Worm (Caenorhabditis elegans) whole organism, young adult: Measurements from ENCODE around the gene jkk-1.

Source experiments
- F10E7.11 ChIP-seq: sonication (generic microtip); optimal IDR thresholded peaks from 2 replicates; lab custom pipeline; 2017; ENCODE audit warnings: mild to moderate bottlenecking, missing genetic modification characterization, moderate library complexity, missing compliant biosample characterization
- F22D6.2 ChIP-seq: sonication (generic microtip); optimal IDR thresholded peaks from 2 replicates; lab custom pipeline; 2016; ENCODE audit warnings: mild to moderate bottlenecking, missing genetic modification characterization, missing compliant biosample characterization
- F23B12.7 ChIP-seq: sonication (generic microtip); optimal IDR thresholded peaks from 2 replicates; lab custom pipeline; 2017; ENCODE audit warnings: missing genetic modification characterization, mild to moderate bottlenecking, missing compliant biosample characterization, antibody characterized with exemption, moderate library complexity; ENCODE audit not compliant: insufficient read depth
- F55B11.4 ChIP-seq: sonication (generic microtip); optimal IDR thresholded peaks from 2 replicates; lab custom pipeline; 2016; ENCODE audit warnings: missing compliant biosample characterization, missing genetic modification characterization, borderline replicate concordance; ENCODE audit not compliant: insufficient read depth
- F57A8.1 ChIP-seq: fragments of 200-800 bp; sonication (Bioruptor generic); optimal IDR thresholded peaks from 2 replicates; lab custom pipeline; 2018; ENCODE audit warnings: mild to moderate bottlenecking, missing genetic modification characterization, moderate library complexity, missing compliant biosample characterization
- K11D2.4 ChIP-seq: fragments of 200-800 bp; sonication (Bioruptor generic); IDR thresholded peaks from 2 replicates; pipeline ENCODE4 v1.3.6; 2022; ENCODE audit warnings: missing genetic modification reagents, missing genetic modification characterization, missing compliant biosample characterization
- Y53G8AR.9 ChIP-seq: fragments of 200-800 bp; sonication (Bioruptor generic); conservative IDR thresholded peaks from 2 replicates; pipeline ENCODE4 v1.3.6; 2022; ENCODE audit warnings: missing genetic modification reagents, missing genetic modification characterization, missing compliant biosample characterization
- Y56A3A.18 ChIP-seq: fragments of 200-800 bp; sonication (Bioruptor generic); IDR thresholded peaks from 2 replicates; pipeline ENCODE4 v1.3.6; 2022; ENCODE audit warnings: missing genetic modification reagents, missing genetic modification characterization, missing compliant biosample characterization
- atf-7 ChIP-seq: sonication (generic microtip); optimal IDR thresholded peaks from 2 replicates; lab custom pipeline; 2017; ENCODE audit warnings: mild to moderate bottlenecking, missing genetic modification characterization, missing compliant biosample characterization
- cebp-1 ChIP-seq, 2 experiments: fragments of 200-800 bp in 1 of 2; sonication (Bioruptor generic) in 1 of 2; sonication (generic microtip) in 1 of 2; IDR thresholded peaks in 1 of 2; optimal IDR thresholded peaks in 1 of 2; 2 replicates each; pipeline versions ENCODE4 v1.3.6 to Lab custom; 2017 to 2022; ENCODE audit warnings: missing compliant biosample characterization in 2 of 2, missing genetic modification characterization in 2 of 2, mild to moderate bottlenecking in 1 of 2, missing genetic modification reagents in 1 of 2, moderate library complexity in 1 of 2
- ceh-40 ChIP-seq: fragments of 200-800 bp; sonication (Bioruptor generic); IDR thresholded peaks from 2 replicates; pipeline ENCODE4 v1.3.6; 2022; ENCODE audit warnings: missing genetic modification characterization, missing compliant biosample characterization
- die-1 ChIP-seq: sonication (generic microtip); optimal IDR thresholded peaks from 2 replicates; lab custom pipeline; 2016; ENCODE audit warnings: missing genotype, mild to moderate bottlenecking, missing genetic modification characterization, missing compliant biosample characterization
- dpff-1 ChIP-seq: sonication (generic microtip); optimal IDR thresholded peaks from 2 replicates; lab custom pipeline; 2017; ENCODE audit warnings: mild to moderate bottlenecking, missing genetic modification characterization, missing compliant biosample characterization
- dpl-1 ChIP-seq: fragments of 150-350 bp; optimal IDR thresholded peaks from 2 replicates; lab custom pipeline; 2014; ENCODE audit warnings: missing biosample characterization, missing genetic modification reagents, missing genetic modification characterization
- egl-44 ChIP-seq: fragments of 200-800 bp; sonication (Bioruptor generic); IDR thresholded peaks from 2 replicates; pipeline ENCODE4 v1.3.6; 2022; ENCODE audit warnings: missing genetic modification reagents, missing genetic modification characterization, missing compliant biosample characterization
- egrh-3 ChIP-seq: fragments of 200-800 bp; sonication (Bioruptor generic); IDR thresholded peaks from 2 replicates; pipeline ENCODE4 v1.3.6; 2022; ENCODE audit warnings: missing genetic modification reagents, missing genetic modification characterization, missing compliant biosample characterization
- him-1 ChIP-seq: sonication (generic microtip); optimal IDR thresholded peaks from 2 replicates; lab custom pipeline; 2016; ENCODE audit warnings: missing genotype, missing genetic modification reagents, missing genetic modification characterization, missing compliant biosample characterization
- hlh-12 ChIP-seq: sonication (generic microtip); optimal IDR thresholded peaks from 2 replicates; lab custom pipeline; 2016; ENCODE audit warnings: missing genetic modification characterization, missing compliant biosample characterization
- hrde-1 ChIP-seq: sonication (generic microtip); optimal IDR thresholded peaks from 2 replicates; lab custom pipeline; 2016; ENCODE audit warnings: missing genetic modification characterization, mild to moderate bottlenecking, missing compliant biosample characterization, moderate library complexity, missing genotype, missing genetic modification reagents, borderline replicate concordance
- lag-1 ChIP-seq: fragments of 200-800 bp; sonication (Bioruptor generic); IDR thresholded peaks from 2 replicates; pipeline ENCODE4 v1.3.6; 2022; ENCODE audit warnings: missing genetic modification reagents, missing genetic modification characterization, missing compliant biosample characterization
- let-607 ChIP-seq, 2 experiments: fragments of 200-800 bp in 1 of 2; sonication (Bioruptor generic) in 1 of 2; sonication (generic microtip) in 1 of 2; optimal IDR thresholded peaks; 2 replicates each; lab custom pipeline; 2016 to 2018; ENCODE audit warnings: mild to moderate bottlenecking in 2 of 2, missing compliant biosample characterization in 2 of 2, missing genetic modification characterization in 2 of 2, moderate library complexity in 2 of 2, missing genotype in 1 of 2
- lin-40 ChIP-seq: sonication (generic microtip); optimal IDR thresholded peaks from 2 replicates; lab custom pipeline; 2016; ENCODE audit warnings: missing genetic modification characterization, mild to moderate bottlenecking, missing compliant biosample characterization, missing genotype, missing genetic modification reagents
- lin-54 ChIP-seq: fragments of 200-800 bp; sonication (Bioruptor generic); optimal IDR thresholded peaks from 2 replicates; lab custom pipeline; 2018; ENCODE audit warnings: mild to moderate bottlenecking, missing genetic modification characterization, missing compliant biosample characterization
- madf-10 ChIP-seq: sonication (generic microtip); optimal IDR thresholded peaks from 2 replicates; lab custom pipeline; 2016; ENCODE audit warnings: mild to moderate bottlenecking, missing genetic modification characterization, missing compliant biosample characterization
- mxl-1 ChIP-seq: sonication (generic microtip); optimal IDR thresholded peaks from 2 replicates; lab custom pipeline; 2016; ENCODE audit warnings: missing genetic modification characterization, missing compliant biosample characterization
- nfyb-1 ChIP-seq: fragments of 200-800 bp; sonication (Bioruptor generic); IDR thresholded peaks from 2 replicates; pipeline ENCODE4 v1.3.6; 2022; ENCODE audit warnings: missing genetic modification reagents, missing genetic modification characterization, missing compliant biosample characterization
- nhr-179 ChIP-seq: sonication (generic microtip); optimal IDR thresholded peaks from 2 replicates; lab custom pipeline; 2016; ENCODE audit warnings: mild to moderate bottlenecking, missing genetic modification characterization, missing compliant biosample characterization
- nhr-27 ChIP-seq: fragments of 200-800 bp; sonication (Bioruptor generic); optimal IDR thresholded peaks from 2 replicates; lab custom pipeline; 2018; ENCODE audit warnings: mild to moderate bottlenecking, missing genetic modification characterization, moderate library complexity, missing compliant biosample characterization
- nhr-80 ChIP-seq: sonication (generic microtip); optimal IDR thresholded peaks from 2 replicates; lab custom pipeline; 2016; ENCODE audit warnings: missing genetic modification characterization, missing compliant biosample characterization
- nhr-90 ChIP-seq: sonication (generic microtip); optimal IDR thresholded peaks from 2 replicates; lab custom pipeline; 2016; ENCODE audit warnings: missing genotype, mild to moderate bottlenecking, missing genetic modification characterization, missing compliant biosample characterization
- pbrm-1 ChIP-seq: fragments of 200-800 bp; sonication (Bioruptor generic); IDR thresholded peaks from 2 replicates; pipeline ENCODE4 v1.3.6; 2022; ENCODE audit warnings: missing genetic modification reagents, missing genetic modification characterization, missing compliant biosample characterization
- pha-4 ChIP-seq: fragments of 150-350 bp; sonication (generic microtip); optimal IDR thresholded peaks from 2 replicates; lab custom pipeline; 2014; ENCODE audit warnings: missing biosample characterization, missing genetic modification reagents, missing genetic modification characterization
- rcor-1 ChIP-seq: fragments of 200-800 bp; sonication (Bioruptor generic); IDR thresholded peaks from 2 replicates; pipeline ENCODE4 v1.3.6; 2022; ENCODE audit warnings: missing genetic modification reagents, missing genetic modification characterization, missing compliant biosample characterization
- rec-8 ChIP-seq, 2 experiments: sonication (generic microtip); optimal IDR thresholded peaks; 2 replicates each; lab custom pipeline; 2016; ENCODE audit warnings: mild to moderate bottlenecking in 2 of 2, missing genetic modification characterization in 2 of 2, missing genetic modification reagents in 2 of 2, missing genotype in 2 of 2, missing biosample characterization in 1 of 2, missing compliant biosample characterization in 1 of 2, moderate library complexity in 1 of 2
- rpc-1 ChIP-seq, 2 experiments: fragments of 150-350 bp in 1 of 2; sonication (generic microtip) in 1 of 2; optimal IDR thresholded peaks; 2 replicates each; lab custom pipeline; 2014 to 2018; ENCODE audit warnings: missing biosample characterization in 1 of 2, missing genetic modification characterization in 1 of 2, missing genetic modification reagents in 1 of 2, missing genotype in 1 of 2
- sea-2 ChIP-seq: fragments of 200-800 bp; sonication (Bioruptor generic); IDR thresholded peaks from 2 replicates; pipeline ENCODE4 v1.3.6; 2022; ENCODE audit warnings: missing genetic modification characterization, missing compliant biosample characterization
- snpc-1.1 ChIP-seq: sonication (generic microtip); optimal IDR thresholded peaks from 2 replicates; lab custom pipeline; 2017; ENCODE audit warnings: missing genetic modification characterization, mild to moderate bottlenecking, missing compliant biosample characterization, antibody characterized with exemption, moderate library complexity, missing genotype, missing genetic modification reagents; ENCODE audit not compliant: insufficient read depth
- snpc-3.4 ChIP-seq: sonication (generic microtip); optimal IDR thresholded peaks from 2 replicates; lab custom pipeline; 2017; ENCODE audit warnings: missing genetic modification characterization, mild to moderate bottlenecking, missing compliant biosample characterization, antibody characterized with exemption, moderate library complexity, missing genotype, missing genetic modification reagents
- somi-1 ChIP-seq: fragments of 200-800 bp; sonication (Bioruptor generic); optimal IDR thresholded peaks from 2 replicates; lab custom pipeline; 2018; ENCODE audit warnings: mild to moderate bottlenecking, missing genetic modification characterization, missing compliant biosample characterization
- sptf-2 ChIP-seq: fragments of 200-800 bp; sonication (Bioruptor generic); optimal IDR thresholded peaks from 2 replicates; lab custom pipeline; 2018; ENCODE audit warnings: mild to moderate bottlenecking, missing genetic modification characterization, missing compliant biosample characterization
- tbp1 ChIP-seq: fragments of 200-800 bp; sonication (Bioruptor generic); optimal IDR thresholded peaks from 2 replicates; lab custom pipeline; 2018; ENCODE audit warnings: mild to moderate bottlenecking, missing genetic modification characterization, missing compliant biosample characterization
- unc-62 ChIP-seq: fragments of 150-350 bp; optimal IDR thresholded peaks from 2 replicates; lab custom pipeline; 2014; ENCODE audit warnings: missing biosample characterization, missing genetic modification reagents, missing genetic modification characterization
- zim-3 ChIP-seq: sonication (generic microtip); optimal IDR thresholded peaks from 2 replicates; lab custom pipeline; 2017; ENCODE audit warnings: mild to moderate bottlenecking, missing genetic modification characterization, moderate library complexity, missing compliant biosample characterization
- ztf-18 ChIP-seq: sonication (generic microtip); optimal IDR thresholded peaks from 2 replicates; lab custom pipeline; 2016; ENCODE audit warnings: missing genotype, mild to moderate bottlenecking, missing genetic modification characterization, missing compliant biosample characterization
- ztf-25 ChIP-seq: fragments of 200-800 bp; sonication (Bioruptor generic); IDR thresholded peaks from 2 replicates; pipeline ENCODE4 v1.3.6; 2022; ENCODE audit warnings: missing genetic modification reagents, missing genetic modification characterization, missing compliant biosample characterization
- ztf-26 ChIP-seq: sonication (generic microtip); optimal IDR thresholded peaks from 2 replicates; lab custom pipeline; 2017; ENCODE audit warnings: missing genetic modification characterization, missing compliant biosample characterization

The jkk-1 gene

DNA sequence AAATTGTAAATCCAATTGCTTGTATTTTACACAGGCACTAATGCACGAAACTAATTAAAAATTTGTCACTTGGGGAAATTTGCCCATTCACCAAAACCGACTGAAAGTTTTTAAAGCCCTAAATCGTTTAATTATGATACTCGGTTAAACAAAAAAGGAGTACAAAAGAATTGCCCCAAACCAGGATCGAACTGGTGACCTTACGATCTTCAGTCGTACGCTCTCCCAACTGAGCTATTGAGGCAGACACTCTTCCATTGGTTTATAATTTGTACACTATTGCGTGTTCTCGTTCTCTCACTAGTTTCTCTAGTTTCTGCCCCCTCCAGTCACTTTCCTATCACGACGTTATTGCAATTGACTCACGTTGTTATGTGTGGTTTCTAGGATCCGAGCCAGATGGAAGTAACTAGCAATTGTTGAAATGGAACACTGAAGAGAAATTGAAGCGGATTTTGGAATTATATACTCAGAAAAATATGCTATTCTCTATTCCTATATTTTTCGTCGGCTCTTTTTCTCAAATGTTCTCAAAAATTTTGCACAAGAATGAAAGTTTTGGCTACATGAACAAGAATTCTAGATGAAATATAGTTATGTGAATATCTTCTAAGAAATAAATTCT, 48.9 kb upstream of the jkk-1 start (continued):
- TF ChIP-seq pbrm-1: 0 out of 2 replicates have a peak, but pooled peaks have one; percentile 49
- TF ChIP-seq egrh-3 (GFP tag; lab: Robert Waterston, UW): no peak
- TF ChIP-seq madf-10: peak; percentile 56
- TF ChIP-seq Y56A3A.18 (GFP tag; lab: Robert Waterston, UW): peak; percentile 65; the same call in 1 of the 2 replicates
- peak; percentile 42 to 63 for TF ChIP-seq rec-8 (tag; optimal IDR thresholded peaks at IDR 0.05; lab: Kevin White, UChicago)
- peak; percentile 64; the same call in 1 of the 2 replicates for TF ChIP-seq egl-44 (GFP tag; lab: Robert Waterston, UW)
- peak; percentile 76 for TF ChIP-seq F23B12.7 (tag; lab: Kevin White, UChicago)
- peak; percentile 83 for TF ChIP-seq snpc-1.1
- TF ChIP-seq nhr-90 (tag; lab: Kevin White, UChicago): no peak
- no peak for TF ChIP-seq F55B11.4 (tag; lab: Kevin White, UChicago)
- no peak for TF ChIP-seq unc-62 (GFP tag; lab: Kevin White, UChicago)
- peak; percentile 56 for TF ChIP-seq atf-7
- TF ChIP-seq snpc-3.4: peak; percentile 86
- no peak for TF ChIP-seq lin-54 (GFP tag; lab: Kevin White, UChicago)
- no peak for TF ChIP-seq F57A8.1 (GFP tag; lab: Kevin White, UChicago)
- peak; percentile 24 for TF ChIP-seq nhr-179 (tag; lab: Kevin White, UChicago)
- peak; percentile 96 for TF ChIP-seq rpc-1 (optimal IDR thresholded peaks at IDR 0.05; lab: Kevin White, UChicago)
- peak; percentile 87 for TF ChIP-seq rpc-1 (tag; optimal IDR thresholded peaks at IDR 0.05; lab: Kevin White, UChicago)
- TF ChIP-seq ztf-25 (GFP tag; lab: Robert Waterston, UW): peak; percentile 89; the same call in 1 of the 2 replicates
- no peak for TF ChIP-seq F22D6.2 (tag; lab: Kevin White, UChicago)
- TF ChIP-seq cebp-1 (GFP tag; IDR thresholded peaks at IDR 0.05; lab: Robert Waterston, UW): no peak
- TF ChIP-seq cebp-1 (tag; optimal IDR thresholded peaks at IDR 0.05; lab: Kevin White, UChicago): no peak
- TF ChIP-seq F10E7.11 (tag; lab: Kevin White, UChicago): peak; percentile 34
- peak; percentile 98 for TF ChIP-seq tbp1 (GFP tag; lab: Kevin White, UChicago)
- TF ChIP-seq rcor-1 (GFP tag; lab: Robert Waterston, UW): peak; percentile 50
- TF ChIP-seq zim-3 (tag; lab: Kevin White, UChicago): peak; percentile 81
- TF ChIP-seq dpff-1 (tag; lab: Kevin White, UChicago): no peak
- peak; percentile 63 for TF ChIP-seq lin-40 (tag; lab: Kevin White, UChicago)
- TF ChIP-seq nhr-27 (tag; lab: Kevin White, UChicago): no peak
- no peak for TF ChIP-seq sea-2
- peak; percentile 23 for TF ChIP-seq nhr-80 (tag; lab: Kevin White, UChicago)
- TF ChIP-seq him-1 (tag; lab: Kevin White, UChicago): peak; percentile 85
- TF ChIP-seq pha-4 (tag; lab: Kevin White, UChicago): no peak
- peak; percentile 4 for TF ChIP-seq dpl-1
- peak; percentile 83 for TF ChIP-seq die-1 (tag; lab: Kevin White, UChicago)
- TF ChIP-seq mxl-1 (tag; lab: Kevin White, UChicago): peak; percentile 62
- peak; percentile 15 to 31 for TF ChIP-seq let-607 (tag; optimal IDR thresholded peaks at IDR 0.05; lab: Kevin White, UChicago)
- TF ChIP-seq hrde-1 (tag; lab: Kevin White, UChicago): no peak
- 0 out of 2 replicates have a peak, but pooled peaks have one; percentile 36 for TF ChIP-seq lag-1 (GFP tag; lab: Robert Waterston, UW)
- no peak for TF ChIP-seq nfyb-1 (GFP tag; lab: Robert Waterston, UW)
- no peak for TF ChIP-seq sptf-2
- TF ChIP-seq hlh-12 (tag; lab: Kevin White, UChicago): no peak
- TF ChIP-seq ztf-18 (tag; lab: Kevin White, UChicago): peak; percentile 27
- TF ChIP-seq K11D2.4 (GFP tag; lab: Robert Waterston, UW): no peak
- TF ChIP-seq ztf-26 (tag; lab: Kevin White, UChicago): peak; percentile 22
- TF ChIP-seq ceh-40 (GFP tag; lab: Robert Waterston, UW): peak; percentile 79
- TF ChIP-seq Y53G8AR.9 (GFP tag; lab: Robert Waterston, UW): 0 out of 2 replicates have a peak, but pooled peaks have one; percentile 51
- TF ChIP-seq somi-1 (GFP tag; lab: Kevin White, UChicago): no peak
